Fruit fly (Drosophila melanogaster) whole organism, pupa: ENCODE data around the gene CG3285.

ENCODE experiments used
- CG10348 ChIP-seq: fragments of 200-800 bp; sonication (Bioruptor generic); IDR thresholded peaks from 2 replicates; pipeline ENCODE4 v1.3.6; 2022; ENCODE audit warnings: missing biosample characterization, missing genetic modification characterization
- CG12605 ChIP-seq: fragments of 200-800 bp; sonication (Bioruptor generic); IDR thresholded peaks from 2 replicates; pipeline ENCODE4 v1.3.6; 2022; ENCODE audit warnings: missing biosample characterization, missing genetic modification characterization
- CG13204 ChIP-seq: fragments of 200-800 bp; sonication (Bioruptor generic); optimal IDR thresholded peaks from 2 replicates; lab custom pipeline; 2018; ENCODE audit warnings: missing biosample characterization, mild to moderate bottlenecking, missing genetic modification characterization, moderate library complexity
- CG14655 ChIP-seq: fragments of 200-800 bp; sonication (Bioruptor generic); optimal IDR thresholded peaks from 3 replicates; lab custom pipeline; 2017; ENCODE audit warnings: mild to moderate bottlenecking, missing biosample characterization, missing genetic modification reagents, missing genetic modification characterization
- CG15710 ChIP-seq: fragments of 200-800 bp; sonication (Bioruptor generic); optimal IDR thresholded peaks from 2 replicates; lab custom pipeline; 2018; ENCODE audit warnings: missing biosample characterization, mild to moderate bottlenecking, missing genetic modification characterization, moderate library complexity
- CG17806 ChIP-seq: fragments of 200-800 bp; sonication (Bioruptor generic); optimal IDR thresholded peaks from 2 replicates; lab custom pipeline; 2018; ENCODE audit warnings: missing biosample characterization, mild to moderate bottlenecking, missing genetic modification characterization, moderate library complexity
- CG32121 ChIP-seq: fragments of 200-800 bp; sonication (Bioruptor generic); IDR thresholded peaks from 2 replicates; pipeline ENCODE4 v1.3.6; 2022; ENCODE audit warnings: missing biosample characterization, missing genetic modification characterization
- CG34367 ChIP-seq: fragments of 200-800 bp; sonication (Bioruptor generic); optimal IDR thresholded peaks from 2 replicates; lab custom pipeline; 2018; ENCODE audit warnings: missing biosample characterization, mild to moderate bottlenecking, missing genetic modification characterization
- CG4496 ChIP-seq: fragments of 200-800 bp; sonication (Bioruptor generic); IDR thresholded peaks from 3 replicates; pipeline ENCODE4 v1.3.6; 2022; ENCODE audit warnings: missing biosample characterization, missing genetic modification characterization
- CG8159 ChIP-seq: fragments of 200-800 bp; sonication (Bioruptor generic); optimal IDR thresholded peaks from 3 replicates; lab custom pipeline; 2018; ENCODE audit warnings: missing biosample characterization, mild to moderate bottlenecking, missing genetic modification characterization, moderate library complexity
- CG8301 ChIP-seq: fragments of 200-800 bp; sonication (Bioruptor generic); optimal IDR thresholded peaks from 2 replicates; lab custom pipeline; 2018; ENCODE audit warnings: missing biosample characterization, mild to moderate bottlenecking, missing genetic modification characterization
- CG9948 ChIP-seq: fragments of 200-800 bp; sonication (Bioruptor generic); optimal IDR thresholded peaks from 2 replicates; lab custom pipeline; 2018; ENCODE audit warnings: missing biosample characterization, mild to moderate bottlenecking, missing genetic modification characterization, moderate library complexity
- D1 ChIP-seq: fragments of 200-800 bp; sonication (Bioruptor generic); optimal IDR thresholded peaks from 2 replicates; lab custom pipeline; 2018; ENCODE audit warnings: missing biosample characterization, mild to moderate bottlenecking, missing genetic modification characterization, moderate library complexity
- EcR ChIP-seq: fragments of 200-800 bp; sonication (Bioruptor generic); optimal IDR thresholded peaks from 3 replicates; lab custom pipeline; 2019; ENCODE audit warnings: missing biosample characterization, missing genetic modification characterization, mild to moderate bottlenecking, moderate library complexity, missing genetic modification reagents
- Ets98B ChIP-seq: fragments of 200-800 bp; sonication (Bioruptor generic); IDR thresholded peaks from 2 replicates; pipeline ENCODE4 v1.3.6; 2022; ENCODE audit warnings: missing biosample characterization, missing genetic modification characterization
- Pif1A ChIP-seq: fragments of 200-800 bp; sonication (Bioruptor generic); optimal IDR thresholded peaks from 3 replicates; lab custom pipeline; 2016; ENCODE audit warnings: missing biosample characterization, missing genetic modification characterization
- Pif1B ChIP-seq: fragments of 200-800 bp; sonication (Bioruptor generic); optimal IDR thresholded peaks from 3 replicates; lab custom pipeline; 2016; ENCODE audit warnings: missing biosample characterization, missing genetic modification characterization
- Snoo ChIP-seq: fragments of 200-800 bp; sonication (Bioruptor generic); optimal IDR thresholded peaks from 3 replicates; lab custom pipeline; 2017; ENCODE audit warnings: missing biosample characterization, mild to moderate bottlenecking, missing genetic modification characterization, inconsistent platforms
- fd96Ca ChIP-seq: fragments of 200-800 bp; sonication (Bioruptor generic); IDR thresholded peaks from 3 replicates; pipeline ENCODE4 v1.3.6; 2022; ENCODE audit warnings: missing biosample characterization, missing genetic modification characterization
- gl ChIP-seq: fragments of 200-800 bp; sonication (Bioruptor generic); optimal IDR thresholded peaks from 2 replicates; lab custom pipeline; 2018; ENCODE audit warnings: missing biosample characterization, mild to moderate bottlenecking, missing genetic modification characterization
- rn ChIP-seq: fragments of 200-800 bp; sonication (Bioruptor generic); IDR thresholded peaks from 2 replicates; pipeline ENCODE4 v1.3.6; 2022; ENCODE audit warnings: missing biosample characterization, missing genetic modification characterization

The CG3285 gene

dm6 chr2L:3304831-3305828 lies 25.6 kb upstream of the CG3285 start:
- TF ChIP-seq CG17806 (tag; lab: Kevin White, UChicago) (no peak), CG34367 (tag; lab: Kevin White, UChicago) (no peak), Ets98B (GFP tag; lab: Robert Waterston, UW) (no peak), rn (GFP tag; lab: Robert Waterston, UW) (no peak), EcR (GFP tag; lab: Kevin White, UChicago) (no peak), CG8159 (tag; lab: Kevin White, UChicago) (no peak), CG13204 (GFP tag; lab: Kevin White, UChicago) (no peak), fd96Ca (GFP tag; lab: Robert Waterston, UW) (no peak), CG10348 (GFP tag; lab: Robert Waterston, UW) (no peak), CG8301 (no peak), gl (no peak), CG4496 (GFP tag; lab: Robert Waterston, UW) (no peak), CG14655 (no peak), Snoo (no peak), CG12605 (no peak)

dm6 chr2L:3307189-3307588 lies 23.5 kb upstream of the CG3285 start:
- TF ChIP-seq CG9948 (tag; lab: Kevin White, UChicago), result no peak
- no peak for TF ChIP-seq CG14655
- no peak for TF ChIP-seq gl
- TF ChIP-seq CG8301, result no peak
- no peak for TF ChIP-seq Snoo
- TF ChIP-seq fd96Ca (GFP tag; lab: Robert Waterston, UW), result no peak
- no peak for TF ChIP-seq CG12605
- TF ChIP-seq CG8159 (tag; lab: Kevin White, UChicago), result no peak
- no peak for TF ChIP-seq Ets98B (GFP tag; lab: Robert Waterston, UW)
- TF ChIP-seq CG17806 (tag; lab: Kevin White, UChicago), result no peak
- no peak for TF ChIP-seq Pif1B (GFP tag; lab: Kevin White, UChicago)
- TF ChIP-seq CG4496 (GFP tag; lab: Robert Waterston, UW), result no peak
- TF ChIP-seq D1 (tag; lab: Kevin White, UChicago), result no peak
- TF ChIP-seq rn (GFP tag; lab: Robert Waterston, UW), result no peak
- no peak for TF ChIP-seq CG15710 (tag; lab: Kevin White, UChicago)
- TF ChIP-seq Pif1A (GFP tag; lab: Kevin White, UChicago), result no peak

- TF ChIP-seq CG34367 (tag; lab: Kevin White, UChicago), result no peak
- TF ChIP-seq EcR (GFP tag; lab: Kevin White, UChicago), result no peak
- TF ChIP-seq CG9948 (tag; lab: Kevin White, UChicago), result no peak
- TF ChIP-seq Pif1A (GFP tag; lab: Kevin White, UChicago), result no peak
- TF ChIP-seq fd96Ca (GFP tag; lab: Robert Waterston, UW), result no peak
- no peak for TF ChIP-seq CG17806 (tag; lab: Kevin White, UChicago)
- no peak for TF ChIP-seq CG32121 (GFP tag; lab: Robert Waterston, UW)
- TF ChIP-seq CG13204 (GFP tag; lab: Kevin White, UChicago), result no peak
- no peak for TF ChIP-seq CG10348 (GFP tag; lab: Robert Waterston, UW)
- no peak for TF ChIP-seq CG8301
- TF ChIP-seq D1 (tag; lab: Kevin White, UChicago), result no peak
- no peak for TF ChIP-seq CG8159 (tag; lab: Kevin White, UChicago)
- no peak for TF ChIP-seq gl
- TF ChIP-seq rn (GFP tag; lab: Robert Waterston, UW), result no peak
Measured at dm6 chr2L:3308529-3309272, 22.0 kb upstream of the CG3285 start, which contains the start of gene CG15406. Gene CG15406, plus strand, starts transcription at chr2L:3309222.

dm6 chr2L:3319731-3320295 lies 10.9 kb upstream of the CG3285 start, which contains the start of the genes Fign and CG8837:
Gene Fign, minus strand, starts transcription at chr2L:3319872.
Gene CG8837, plus strand, starts transcription at chr2L:3320245.
- no peak for TF ChIP-seq Snoo
- TF ChIP-seq CG14655, result no peak
- no peak for TF ChIP-seq Pif1B (GFP tag; lab: Kevin White, UChicago)
- no peak for TF ChIP-seq Pif1A (GFP tag; lab: Kevin White, UChicago)
- TF ChIP-seq CG17806 (tag; lab: Kevin White, UChicago), result no peak
- TF ChIP-seq CG9948 (tag; lab: Kevin White, UChicago), result no peak
- TF ChIP-seq CG8301, result no peak
- no peak for TF ChIP-seq fd96Ca (GFP tag; lab: Robert Waterston, UW)
- TF ChIP-seq CG10348 (GFP tag; lab: Robert Waterston, UW), result no peak
- TF ChIP-seq CG12605, result no peak
- TF ChIP-seq CG8159 (tag; lab: Kevin White, UChicago), result no peak
- no peak for TF ChIP-seq rn (GFP tag; lab: Robert Waterston, UW)
- TF ChIP-seq D1 (tag; lab: Kevin White, UChicago), result no peak
- TF ChIP-seq CG4496 (GFP tag; lab: Robert Waterston, UW), result no peak
- TF ChIP-seq gl, result no peak
